Worm (Caenorhabditis elegans) whole organism, L3 larva: Measurements from ENCODE around the gene R05G6.10.

ENCODE experiments used
- ZK546.5 ChIP-seq: sonication (generic microtip); optimal IDR thresholded peaks from 2 replicates; lab custom pipeline; 2017; ENCODE audit warnings: missing biosample characterization, missing genetic modification characterization
- nhr-28 ChIP-seq: fragments of 150-350 bp; optimal IDR thresholded peaks from 2 replicates; lab custom pipeline; 2014; ENCODE audit warnings: missing biosample characterization, missing genetic modification characterization
- nhr-77 ChIP-seq: fragments of 150-350 bp; optimal IDR thresholded peaks from 2 replicates; lab custom pipeline; 2014; ENCODE audit warnings: missing biosample characterization, missing genetic modification characterization
- unc-39 ChIP-seq: sonication (generic microtip); optimal IDR thresholded peaks from 4 replicates; lab custom pipeline; 2017; ENCODE audit warnings: missing biosample characterization, missing genetic modification characterization
- ztf-4 ChIP-seq: fragments of 150-350 bp; optimal IDR thresholded peaks from 2 replicates; lab custom pipeline; 2014; ENCODE audit warnings: missing biosample characterization, missing genetic modification characterization

ce11 chrIV:7488457-7488783, 53.9 kb downstream of the R05G6.10 start:
- TF ChIP-seq nhr-77 (tag; lab: Kevin White, UChicago) (no peak), unc-39 (tag; lab: Kevin White, UChicago) (no peak), nhr-28 (tag; lab: Kevin White, UChicago) (no peak), ztf-4 (tag; lab: Kevin White, UChicago) (no peak), ZK546.5 (tag; lab: Kevin White, UChicago) (no peak)
